Fruit fly (Drosophila melanogaster) whole organism: ENCODE measurements around the gene nAChRalpha6.

Experiments used
- CG8478 ChIP-seq: fragments of >200 bp; optimal IDR thresholded peaks from 2 replicates; lab custom pipeline; 2018; ENCODE audit warnings: inconsistent platforms
- Dll ChIP-seq: fragments of >200 bp; optimal IDR thresholded peaks from 2 replicates; lab custom pipeline; 2017
- pan ChIP-seq: fragments of >200 bp; optimal IDR thresholded peaks from 2 replicates; lab custom pipeline; 2017
- usp ChIP-seq: fragments of >200 bp; optimal IDR thresholded peaks from 2 replicates; lab custom pipeline; 2017; ENCODE audit warnings: missing biosample characterization, missing genetic modification characterization, mixed read lengths

DNA sequence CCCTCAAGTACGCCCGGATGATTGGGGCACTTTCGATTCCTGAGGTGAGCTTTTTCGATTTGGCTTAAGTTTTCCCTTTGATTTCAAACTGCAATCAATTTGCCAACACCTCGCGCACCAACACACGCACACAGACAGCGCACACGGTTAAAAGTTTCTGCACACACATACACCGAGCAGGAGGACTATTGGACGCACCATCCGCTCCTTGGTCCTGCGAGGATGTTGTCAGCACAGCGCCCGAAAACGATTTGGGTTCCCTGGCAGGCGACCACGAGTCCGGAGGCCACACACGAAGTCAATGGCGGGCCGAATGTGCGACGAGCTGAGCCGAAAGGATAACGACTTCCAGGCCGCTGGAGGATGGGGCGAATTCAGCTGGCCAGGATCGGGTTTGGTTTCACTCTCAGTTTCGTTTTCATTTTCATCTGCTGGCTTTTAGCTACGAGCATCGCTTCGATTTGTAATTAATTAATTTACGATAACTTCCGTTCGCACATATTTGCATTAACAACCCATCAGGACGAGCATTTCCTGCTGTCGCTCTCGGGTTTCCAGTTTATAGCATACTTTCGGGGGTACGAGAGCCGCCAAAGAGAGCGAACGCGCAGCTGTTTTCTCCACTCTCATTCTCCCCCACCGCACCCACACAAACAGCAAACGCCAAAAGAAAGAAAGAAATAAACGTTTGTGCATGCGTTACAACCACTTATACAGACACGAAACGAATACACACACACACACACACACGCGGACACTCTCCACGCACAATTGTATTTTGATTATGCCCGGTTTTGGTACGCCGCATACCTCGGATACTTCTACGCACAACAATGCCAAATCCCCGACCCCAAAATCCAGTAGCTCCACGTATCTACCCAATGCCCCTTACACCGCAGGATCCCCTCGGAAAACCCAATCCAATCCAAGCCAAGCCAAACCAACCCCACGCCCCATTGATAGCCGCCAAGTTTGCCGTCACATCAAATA, 139.5 kb downstream of the nAChRalpha6 start, which contains the start of gene Nckx30C:
- TF ChIP-seq pan (lab: Kevin White, UChicago), result no peak
- TF ChIP-seq Dll (lab: Kevin White, UChicago), result no peak
- no peak for TF ChIP-seq CG8478 (lab: Kevin White, UChicago)
- TF ChIP-seq usp, result no peak
